Fruit fly (Drosophila melanogaster) whole organism, embryonic: ENCODE data around the gene sunn.

Experiments used
- Abd-B ChIP-seq: fragments of 200-800 bp; sonication (Bioruptor generic); optimal IDR thresholded peaks from 2 replicates; lab custom pipeline; 2018; ENCODE audit warnings: missing biosample characterization, mild to moderate bottlenecking, missing genetic modification characterization, moderate library complexity
- CG11247 ChIP-seq: fragments of 200-800 bp; sonication (Bioruptor generic); IDR thresholded peaks from 2 replicates; pipeline ENCODE4 v1.3.6; 2022; ENCODE audit warnings: missing biosample characterization, missing genetic modification characterization
- CG13296 ChIP-seq: fragments of 200-800 bp; sonication (Bioruptor generic); optimal IDR thresholded peaks from 3 replicates; lab custom pipeline; 2018; ENCODE audit warnings: missing biosample characterization, mild to moderate bottlenecking, missing genetic modification characterization
- CG2875 ChIP-seq: fragments of 200-800 bp; sonication (Bioruptor generic); optimal IDR thresholded peaks from 2 replicates; lab custom pipeline; 2017; ENCODE audit warnings: missing biosample characterization, mild to moderate bottlenecking, missing genetic modification characterization, missing genetic modification reagents
- CG7745 ChIP-seq: fragments of 200-800 bp; sonication (Bioruptor generic); optimal IDR thresholded peaks from 2 replicates; lab custom pipeline; 2018; ENCODE audit warnings: missing biosample characterization, mild to moderate bottlenecking, missing genetic modification characterization, moderate library complexity
- gcm ChIP-seq: fragments of 200-800 bp; sonication (Bioruptor generic); optimal IDR thresholded peaks from 2 replicates; lab custom pipeline; 2019; ENCODE audit warnings: missing biosample characterization, mild to moderate bottlenecking, missing genetic modification characterization, moderate library complexity
- sr ChIP-seq: fragments of 200-800 bp; sonication (Bioruptor generic); IDR thresholded peaks from 3 replicates; pipeline ENCODE4 v1.3.6; 2022; ENCODE audit warnings: missing biosample characterization, missing genetic modification characterization

dm6 chr3L:11715187-11715586, 13.0 kb upstream of the sunn start, which contains the start of gene CG14132:
- TF ChIP-seq Abd-B (GFP tag; lab: Kevin White, UChicago) = no peak
- TF ChIP-seq CG2875 (GFP tag; lab: Kevin White, UChicago) = no peak
- TF ChIP-seq gcm (GFP tag; lab: Kevin White, UChicago) = no peak
- TF ChIP-seq CG13296 (GFP tag; lab: Kevin White, UChicago) = no peak
- TF ChIP-seq CG7745 (tag; lab: Kevin White, UChicago) = no peak
- TF ChIP-seq CG11247 (GFP tag; lab: Robert Waterston, UW) = no peak
- TF ChIP-seq sr = no peak
